Worm (Caenorhabditis elegans) whole organism, young adult: ENCODE results near the gene glt-6.
A peak's percentile ranks its signal among the peaks of the same experiment; 100 is the strongest.

Source experiments
- B0019.2 ChIP-seq: fragments of 200-800 bp; sonication (Bioruptor generic); conservative IDR thresholded peaks from 2 replicates; pipeline ENCODE4 v1.3.6; 2022; ENCODE audit warnings: missing genetic modification reagents, missing genetic modification characterization, missing compliant biosample characterization
- C17E4.6 ChIP-seq: fragments of 200-800 bp; sonication (Bioruptor generic); IDR thresholded peaks from 2 replicates; pipeline ENCODE4 v1.3.6; 2022; ENCODE audit warnings: missing genetic modification reagents, missing genetic modification characterization, missing compliant biosample characterization
- F37B4.10 ChIP-seq: fragments of 200-800 bp; sonication (Bioruptor generic); IDR thresholded peaks from 2 replicates; pipeline ENCODE4 v1.3.6; 2022; ENCODE audit warnings: missing genetic modification characterization, missing compliant biosample characterization
- K11D2.4 ChIP-seq: fragments of 200-800 bp; sonication (Bioruptor generic); IDR thresholded peaks from 2 replicates; pipeline ENCODE4 v1.3.6; 2022; ENCODE audit warnings: missing genetic modification reagents, missing genetic modification characterization, missing compliant biosample characterization
- ama-1 ChIP-seq, 3 experiments: fragments of 150-350 bp in 1 of 3; sonication (generic microtip) in 2 of 3; optimal IDR thresholded peaks; 2 replicates each; lab custom pipeline; 2014 to 2018; ENCODE audit warnings: missing biosample characterization in 2 of 3, missing genetic modification characterization in 2 of 3, missing genetic modification reagents in 2 of 3
- attf-5 ChIP-seq: fragments of 200-800 bp; sonication (Bioruptor generic); optimal IDR thresholded peaks from 2 replicates; lab custom pipeline; 2018; ENCODE audit warnings: mild to moderate bottlenecking, missing genetic modification characterization, missing compliant biosample characterization
- bed-2 ChIP-seq: fragments of 200-800 bp; sonication (Bioruptor generic); IDR thresholded peaks from 2 replicates; pipeline ENCODE4 v1.3.6; 2022; ENCODE audit warnings: missing genetic modification reagents, missing genetic modification characterization, missing compliant biosample characterization
- ceh-100 ChIP-seq: fragments of 200-800 bp; sonication (Bioruptor generic); IDR thresholded peaks from 2 replicates; pipeline ENCODE4 v1.3.6; 2022; ENCODE audit warnings: missing genetic modification reagents, missing genetic modification characterization, missing compliant biosample characterization
- ceh-40 ChIP-seq: fragments of 200-800 bp; sonication (Bioruptor generic); IDR thresholded peaks from 2 replicates; pipeline ENCODE4 v1.3.6; 2022; ENCODE audit warnings: missing genetic modification characterization, missing compliant biosample characterization
- him-1 ChIP-seq: sonication (generic microtip); optimal IDR thresholded peaks from 2 replicates; lab custom pipeline; 2016; ENCODE audit warnings: missing genotype, missing genetic modification reagents, missing genetic modification characterization, missing compliant biosample characterization
- hlh-12 ChIP-seq: sonication (generic microtip); optimal IDR thresholded peaks from 2 replicates; lab custom pipeline; 2016; ENCODE audit warnings: missing genetic modification characterization, missing compliant biosample characterization
- hlh-26 ChIP-seq: fragments of 200-800 bp; sonication (Bioruptor generic); conservative IDR thresholded peaks from 2 replicates; pipeline ENCODE4 v1.3.6; 2022; ENCODE audit warnings: missing genetic modification reagents, missing genetic modification characterization, missing compliant biosample characterization
- hrde-1 ChIP-seq: sonication (generic microtip); optimal IDR thresholded peaks from 2 replicates; lab custom pipeline; 2016; ENCODE audit warnings: missing genetic modification characterization, mild to moderate bottlenecking, missing compliant biosample characterization, moderate library complexity, missing genotype, missing genetic modification reagents, borderline replicate concordance
- let-526 ChIP-seq: fragments of 200-800 bp; sonication (Bioruptor generic); IDR thresholded peaks from 2 replicates; pipeline ENCODE4 v1.3.6; 2022; ENCODE audit warnings: missing genetic modification reagents, missing genetic modification characterization, missing compliant biosample characterization
- lin-40 ChIP-seq: sonication (generic microtip); optimal IDR thresholded peaks from 2 replicates; lab custom pipeline; 2016; ENCODE audit warnings: missing genetic modification characterization, mild to moderate bottlenecking, missing compliant biosample characterization, missing genotype, missing genetic modification reagents
- lin-54 ChIP-seq: fragments of 200-800 bp; sonication (Bioruptor generic); optimal IDR thresholded peaks from 2 replicates; lab custom pipeline; 2018; ENCODE audit warnings: mild to moderate bottlenecking, missing genetic modification characterization, missing compliant biosample characterization
- lir-1 ChIP-seq: fragments of 200-800 bp; sonication (Bioruptor generic); conservative IDR thresholded peaks from 2 replicates; pipeline ENCODE4 v1.3.6; 2022; ENCODE audit warnings: missing genetic modification reagents, missing genetic modification characterization, missing compliant biosample characterization
- madf-3 ChIP-seq: fragments of 200-800 bp; sonication (Bioruptor generic); IDR thresholded peaks from 2 replicates; pipeline ENCODE4 v1.3.6; 2022; ENCODE audit warnings: missing genetic modification reagents, missing genetic modification characterization, missing compliant biosample characterization
- madf-6 ChIP-seq: fragments of 200-800 bp; sonication (Bioruptor generic); IDR thresholded peaks from 2 replicates; pipeline ENCODE4 v1.3.6; 2022; ENCODE audit warnings: missing genetic modification reagents, missing genetic modification characterization, missing compliant biosample characterization
- nfyb-1 ChIP-seq: fragments of 200-800 bp; sonication (Bioruptor generic); IDR thresholded peaks from 2 replicates; pipeline ENCODE4 v1.3.6; 2022; ENCODE audit warnings: missing genetic modification reagents, missing genetic modification characterization, missing compliant biosample characterization
- nhr-90 ChIP-seq: sonication (generic microtip); optimal IDR thresholded peaks from 2 replicates; lab custom pipeline; 2016; ENCODE audit warnings: missing genotype, mild to moderate bottlenecking, missing genetic modification characterization, missing compliant biosample characterization
- pbrm-1 ChIP-seq: fragments of 200-800 bp; sonication (Bioruptor generic); IDR thresholded peaks from 2 replicates; pipeline ENCODE4 v1.3.6; 2022; ENCODE audit warnings: missing genetic modification reagents, missing genetic modification characterization, missing compliant biosample characterization
- sdz-38 ChIP-seq: sonication (generic microtip); optimal IDR thresholded peaks from 2 replicates; lab custom pipeline; 2016; ENCODE audit warnings: missing genotype, missing genetic modification characterization, missing compliant biosample characterization
- snpc-1.3 ChIP-seq: sonication (generic microtip); optimal IDR thresholded peaks from 2 replicates; lab custom pipeline; 2017; ENCODE audit warnings: missing genetic modification characterization, mild to moderate bottlenecking, missing compliant biosample characterization, antibody characterized with exemption, moderate library complexity, missing genotype, missing genetic modification reagents; ENCODE audit not compliant: insufficient read depth
- somi-1 ChIP-seq: fragments of 200-800 bp; sonication (Bioruptor generic); optimal IDR thresholded peaks from 2 replicates; lab custom pipeline; 2018; ENCODE audit warnings: mild to moderate bottlenecking, missing genetic modification characterization, missing compliant biosample characterization
- sptf-2 ChIP-seq: fragments of 200-800 bp; sonication (Bioruptor generic); optimal IDR thresholded peaks from 2 replicates; lab custom pipeline; 2018; ENCODE audit warnings: mild to moderate bottlenecking, missing genetic modification characterization, missing compliant biosample characterization
- tbp1 ChIP-seq: fragments of 200-800 bp; sonication (Bioruptor generic); optimal IDR thresholded peaks from 2 replicates; lab custom pipeline; 2018; ENCODE audit warnings: mild to moderate bottlenecking, missing genetic modification characterization, missing compliant biosample characterization
- tbx-9 ChIP-seq: sonication (generic microtip); optimal IDR thresholded peaks from 2 replicates; lab custom pipeline; 2016; ENCODE audit warnings: borderline replicate concordance, missing genetic modification characterization, inconsistent platforms, missing compliant biosample characterization
- unc-62 ChIP-seq: fragments of 150-350 bp; optimal IDR thresholded peaks from 2 replicates; lab custom pipeline; 2014; ENCODE audit warnings: missing biosample characterization, missing genetic modification reagents, missing genetic modification characterization
- xnd-1 ChIP-seq: sonication (generic microtip); optimal IDR thresholded peaks from 2 replicates; lab custom pipeline; 2016; ENCODE audit warnings: missing genotype, missing genetic modification reagents, missing genetic modification characterization, missing compliant biosample characterization

Gene glt-6

DNA sequence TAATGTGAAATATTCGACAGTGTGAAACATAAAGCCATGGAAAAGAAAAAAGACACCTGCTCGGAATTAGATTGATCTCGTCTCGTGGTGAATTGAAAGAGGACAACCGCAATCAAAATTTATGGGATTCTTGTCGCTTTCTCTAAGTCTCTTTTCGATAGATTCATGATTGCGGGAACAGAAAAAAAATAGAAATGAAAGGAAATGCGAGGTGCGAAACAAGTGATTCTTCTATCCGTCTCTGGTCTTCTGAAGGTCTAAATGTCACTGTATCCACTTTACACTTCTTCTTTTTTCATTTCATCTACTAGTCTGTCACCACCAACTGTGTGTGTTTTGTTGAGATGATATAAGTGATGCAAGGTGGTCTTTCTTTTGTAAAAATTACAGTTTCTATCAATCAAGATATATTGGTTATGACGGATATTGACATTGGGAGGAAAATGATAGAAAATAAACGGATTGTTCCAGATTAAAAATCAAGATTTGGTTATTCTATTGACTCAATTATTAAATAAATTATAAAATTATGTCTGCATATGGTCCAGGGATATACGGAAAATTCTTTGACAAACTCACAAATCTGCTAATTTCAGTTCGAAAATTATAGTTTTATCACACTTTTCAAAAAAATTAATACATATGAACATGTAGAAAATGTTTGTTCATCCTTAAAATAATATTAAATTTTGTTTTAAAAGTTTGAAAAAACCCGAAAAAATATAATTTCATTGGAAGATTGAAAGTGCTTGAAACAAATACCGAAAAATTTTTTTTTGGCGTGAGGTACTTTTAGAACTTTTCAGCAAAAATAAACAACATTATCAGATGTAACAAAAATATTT, 27.0 kb downstream of the glt-6 start:
- TF ChIP-seq tbx-9 (tag; lab: Kevin White, UChicago): no peak
- TF ChIP-seq xnd-1: no peak
- no peak for TF ChIP-seq ceh-40
- TF ChIP-seq nhr-90 (tag; lab: Kevin White, UChicago): no peak
- TF ChIP-seq, all 124 proteins: peak for 0

DNA sequence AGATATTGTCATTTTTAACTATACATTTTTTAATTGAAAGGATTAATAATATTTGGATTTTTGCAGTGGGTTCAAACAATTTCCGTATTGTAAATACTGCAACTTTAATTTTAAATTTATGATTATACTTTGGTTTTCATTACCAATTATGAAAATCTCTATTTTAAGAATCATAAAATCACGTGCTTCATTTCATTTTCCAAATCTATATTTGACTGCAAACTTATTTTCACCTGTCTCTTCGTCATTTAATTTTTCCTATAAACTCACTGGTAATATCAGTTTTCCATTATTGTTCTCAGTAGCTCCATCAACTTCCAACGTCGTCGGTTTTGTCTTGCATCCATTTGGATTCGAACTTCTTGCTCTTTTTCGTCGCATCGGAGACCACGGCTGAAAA, 28.9 kb downstream of the glt-6 start, which contains the start of gene R05G6.1:
R05G6.1 (plus strand) TSS at position 301 of the 400 bp plus-strand sequence.
- TF ChIP-seq sdz-38 (tag; lab: Kevin White, UChicago) (no peak), lin-54 (no peak), bed-2 (GFP tag; lab: Robert Waterston, UW) (no peak), let-526 (GFP tag; lab: Robert Waterston, UW) (no peak), K11D2.4 (GFP tag; lab: Robert Waterston, UW) (no peak), tbx-9 (tag; lab: Kevin White, UChicago) (no peak)

- TF ChIP-seq madf-3 (no peak), B0019.2 (no peak), lin-40 (tag; lab: Kevin White, UChicago) (no peak), tbp1 (GFP tag; lab: Kevin White, UChicago) (no peak), C17E4.6 (GFP tag; lab: Robert Waterston, UW) (no peak), madf-6 (GFP tag; lab: Robert Waterston, UW) (no peak), F37B4.10 (GFP tag; lab: Robert Waterston, UW) (no peak), ceh-100 (GFP tag; lab: Robert Waterston, UW) (no peak), nfyb-1 (GFP tag; lab: Robert Waterston, UW) (no peak), somi-1 (no peak), hlh-12 (tag; lab: Kevin White, UChicago) (no peak), hlh-26 (GFP tag; lab: Robert Waterston, UW) (no peak), snpc-1.3 (tag; lab: Kevin White, UChicago) (no peak), sptf-2 (GFP tag; lab: Kevin White, UChicago) (no peak), attf-5 (GFP tag; lab: Kevin White, UChicago) (no peak), unc-62 (GFP tag; lab: Kevin White, UChicago) (no peak), lir-1 (no peak)
Observed at ce11 chrIV:7542485-7543001, 39.1 kb downstream of the glt-6 start, which contains the start of gene R05G6.10. Gene R05G6.10 (minus strand): TSS chrIV:7542535.

ce11 chrIV:7543662-7544061, 40.2 kb downstream of the glt-6 start:
- peak; percentile 37 for TF ChIP-seq hrde-1 (tag; lab: Kevin White, UChicago)
- peak; percentile 70 for TF ChIP-seq him-1 (tag; lab: Kevin White, UChicago)
- TF ChIP-seq ama-1 (optimal IDR thresholded peaks at IDR 0.05; lab: Kevin White, UChicago): no peak
- TF ChIP-seq ama-1 (GFP tag; optimal IDR thresholded peaks at IDR 0.05; lab: Kevin White, UChicago): peak in 1 of 2 experiments; percentile 11
- TF ChIP-seq pbrm-1 (GFP tag; lab: Robert Waterston, UW): no peak
